Worm (Caenorhabditis elegans) whole organism, early embryonic: ENCODE results near the gene F35C11.5.

ENCODE experiments used
- B0310.2 ChIP-seq: sonication (generic microtip); optimal IDR thresholded peaks from 2 replicates; lab custom pipeline; 2016; ENCODE audit warnings: mild to moderate bottlenecking, missing genetic modification characterization, missing compliant biosample characterization
- aly-1 ChIP-seq: sonication (generic microtip); optimal IDR thresholded peaks from 2 replicates; lab custom pipeline; 2016; ENCODE audit warnings: missing genetic modification characterization, missing compliant biosample characterization
- ama-1 ChIP-seq: fragments of 150-350 bp; optimal IDR thresholded peaks from 2 replicates; lab custom pipeline; 2014
- ceh-13 ChIP-seq: fragments of 200-800 bp; sonication (Bioruptor generic); optimal IDR thresholded peaks from 2 replicates; lab custom pipeline; 2018; ENCODE audit warnings: mild to moderate bottlenecking, missing genetic modification characterization, missing compliant biosample characterization
- ceh-36 ChIP-seq: sonication (generic microtip); optimal IDR thresholded peaks from 2 replicates; lab custom pipeline; 2016; ENCODE audit warnings: missing genetic modification characterization, inconsistent platforms, missing compliant biosample characterization
- flt-1 ChIP-seq: fragments of 200-800 bp; sonication (Bioruptor generic); IDR thresholded peaks from 2 replicates; pipeline ENCODE4 v1.3.6; 2022; ENCODE audit warnings: missing genetic modification characterization, missing compliant biosample characterization
- hmbx-1 ChIP-seq: sonication (generic microtip); optimal IDR thresholded peaks from 2 replicates; lab custom pipeline; 2016; ENCODE audit warnings: mild to moderate bottlenecking, missing genetic modification characterization, missing compliant biosample characterization
- hmg-4 ChIP-seq: fragments of 200-800 bp; sonication (Bioruptor generic); optimal IDR thresholded peaks from 2 replicates; lab custom pipeline; 2018; ENCODE audit warnings: mild to moderate bottlenecking, missing genetic modification characterization, missing compliant biosample characterization
- hnd-1 ChIP-seq: sonication (generic microtip); optimal IDR thresholded peaks from 2 replicates; lab custom pipeline; 2016; ENCODE audit warnings: missing genetic modification characterization, missing compliant biosample characterization
- sea-1 ChIP-seq: fragments of 200-800 bp; sonication (Bioruptor generic); conservative IDR thresholded peaks from 2 replicates; pipeline ENCODE4 v1.3.6; 2022; ENCODE audit warnings: missing genetic modification characterization, missing compliant biosample characterization
- tbx-11 ChIP-seq: fragments of 200-800 bp; sonication (Bioruptor generic); IDR thresholded peaks from 2 replicates; pipeline ENCODE4 v1.3.6; 2022; ENCODE audit warnings: missing genetic modification characterization, missing compliant biosample characterization
- tbx-37 ChIP-seq: fragments of 200-800 bp; sonication (Bioruptor generic); conservative IDR thresholded peaks from 2 replicates; pipeline ENCODE4 v1.3.6; 2022; ENCODE audit warnings: missing genetic modification reagents, missing genetic modification characterization, missing compliant biosample characterization

ce11 chrII:8259038-8259437 is 5.5 kb downstream of the F35C11.5 start, which contains the start of gene F35C11.6:
- TF ChIP-seq ama-1 (lab: Kevin White, UChicago) (no peak), hmg-4 (GFP tag; lab: Kevin White, UChicago) (no peak), aly-1 (tag; lab: Kevin White, UChicago) (no peak), flt-1 (no peak), tbx-11 (GFP tag; lab: Robert Waterston, UW) (no peak), ceh-13 (GFP tag; lab: Kevin White, UChicago) (no peak), hmbx-1 (tag; lab: Kevin White, UChicago) (no peak), sea-1 (GFP tag; lab: Robert Waterston, UW) (no peak), hnd-1 (tag; lab: Kevin White, UChicago) (no peak), B0310.2 (tag; lab: Kevin White, UChicago) (no peak), ceh-36 (tag; lab: Kevin White, UChicago) (no peak), tbx-37 (GFP tag; lab: Robert Waterston, UW) (no peak)
